Fruit fly (Drosophila melanogaster) whole organism, embryonic: Measurements from ENCODE around the gene Prx5.
A peak's percentile ranks its signal among the peaks of the same experiment; 100 is the strongest.

Source experiments
- ATbp ChIP-seq: fragments of 200-800 bp; sonication (Bioruptor generic); optimal IDR thresholded peaks from 2 replicates; lab custom pipeline; 2017; ENCODE audit warnings: missing biosample characterization, mild to moderate bottlenecking, missing genetic modification characterization, missing genetic modification reagents
- Antp ChIP-seq: fragments of 200-800 bp; sonication (Bioruptor generic); optimal IDR thresholded peaks from 3 replicates; lab custom pipeline; 2016; ENCODE audit warnings: missing biosample characterization, missing genetic modification characterization
- Atf-2 ChIP-seq: fragments of 200-800 bp; sonication (Bioruptor generic); optimal IDR thresholded peaks from 2 replicates; lab custom pipeline; 2016; ENCODE audit warnings: missing biosample characterization, missing genetic modification characterization
- Bteb2 ChIP-seq: fragments of 200-800 bp; sonication (Bioruptor generic); optimal IDR thresholded peaks from 2 replicates; lab custom pipeline; 2016; ENCODE audit warnings: missing biosample characterization, missing genetic modification characterization
- CG10209 ChIP-seq: fragments of 200-800 bp; sonication (Bioruptor generic); optimal IDR thresholded peaks from 3 replicates; lab custom pipeline; 2017; ENCODE audit warnings: missing biosample characterization, mild to moderate bottlenecking, missing genetic modification characterization, missing genetic modification reagents
- CG10654 ChIP-seq: fragments of 200-800 bp; sonication (Bioruptor generic); optimal IDR thresholded peaks from 2 replicates; lab custom pipeline; 2016; ENCODE audit warnings: missing biosample characterization, missing genetic modification characterization
- CG11398 ChIP-seq: fragments of 200-800 bp; sonication (Bioruptor generic); optimal IDR thresholded peaks from 2 replicates; lab custom pipeline; 2016; ENCODE audit warnings: missing biosample characterization, missing genetic modification characterization
- CG14710 ChIP-seq: fragments of 200-800 bp; sonication (Bioruptor generic); optimal IDR thresholded peaks from 3 replicates; lab custom pipeline; 2019; ENCODE audit warnings: missing biosample characterization, mild to moderate bottlenecking, missing genetic modification characterization, moderate library complexity
- CG15479 ChIP-seq: fragments of 200-800 bp; sonication (Bioruptor generic); optimal IDR thresholded peaks from 3 replicates; lab custom pipeline; 2019; ENCODE audit warnings: missing biosample characterization, mild to moderate bottlenecking, missing genetic modification characterization, moderate library complexity
- CG15696 ChIP-seq: fragments of 200-800 bp; sonication (Bioruptor generic); optimal IDR thresholded peaks from 2 replicates; lab custom pipeline; 2019; ENCODE audit warnings: missing biosample characterization, mild to moderate bottlenecking, missing genetic modification characterization, moderate library complexity
- CG16779 ChIP-seq: fragments of 200-800 bp; sonication (Bioruptor generic); IDR thresholded peaks from 2 replicates; pipeline ENCODE4 v1.3.6; 2022; ENCODE audit warnings: missing biosample characterization, missing genetic modification characterization
- CG2116 ChIP-seq: fragments of 200-800 bp; sonication (Bioruptor generic); optimal IDR thresholded peaks from 3 replicates; lab custom pipeline; 2018; ENCODE audit warnings: missing biosample characterization, mild to moderate bottlenecking, missing genetic modification characterization
- CG2120 ChIP-seq: fragments of 200-800 bp; sonication (Bioruptor generic); optimal IDR thresholded peaks from 3 replicates; lab custom pipeline; 2016; ENCODE audit warnings: missing biosample characterization, missing genetic modification characterization
- CG32532 ChIP-seq: fragments of 200-800 bp; sonication (Bioruptor generic); IDR thresholded peaks from 2 replicates; pipeline ENCODE4 v1.3.6; 2022; ENCODE audit warnings: missing biosample characterization, missing genetic modification characterization
- CG4854 ChIP-seq: fragments of 200-800 bp; sonication (Bioruptor generic); optimal IDR thresholded peaks from 2 replicates; lab custom pipeline; 2016; ENCODE audit warnings: missing biosample characterization, missing genetic modification characterization, inconsistent platforms
- CG6654 ChIP-seq: fragments of 200-800 bp; sonication (Bioruptor generic); optimal IDR thresholded peaks from 2 replicates; lab custom pipeline; 2017; ENCODE audit warnings: missing biosample characterization, mild to moderate bottlenecking, missing genetic modification characterization
- CG6765 ChIP-seq: fragments of 200-800 bp; sonication (Bioruptor generic); optimal IDR thresholded peaks from 3 replicates; lab custom pipeline; 2017; ENCODE audit warnings: missing biosample characterization, mild to moderate bottlenecking, missing genetic modification characterization
- CG6791 ChIP-seq: fragments of 200-800 bp; sonication (Bioruptor generic); IDR thresholded peaks from 3 replicates; pipeline ENCODE4 v1.3.6; 2022; ENCODE audit warnings: missing biosample characterization, missing genetic modification characterization; ENCODE audit not compliant: partially characterized antibody
- CG8388 ChIP-seq: fragments of 200-800 bp; sonication (Bioruptor generic); optimal IDR thresholded peaks from 2 replicates; lab custom pipeline; 2019; ENCODE audit warnings: missing biosample characterization, mild to moderate bottlenecking, missing genetic modification characterization, moderate library complexity
- CkIIα-i1 ChIP-seq: fragments of 200-800 bp; sonication (Bioruptor generic); IDR thresholded peaks from 2 replicates; pipeline ENCODE4 v1.3.6; 2022; ENCODE audit warnings: missing biosample characterization, missing genetic modification characterization
- CoRest ChIP-seq: fragments of 200-800 bp; sonication (Bioruptor generic); optimal IDR thresholded peaks from 3 replicates; lab custom pipeline; 2018; ENCODE audit warnings: missing biosample characterization, mild to moderate bottlenecking, missing genetic modification characterization, moderate library complexity
- Deaf1 ChIP-seq: fragments of 200-800 bp; optimal IDR thresholded peaks from 3 replicates; lab custom pipeline; 2019; ENCODE audit warnings: missing biosample characterization, mild to moderate bottlenecking, missing genetic modification characterization, moderate library complexity
- Dref ChIP-seq: fragments of 200-800 bp; sonication (Bioruptor generic); IDR thresholded peaks from 2 replicates; pipeline ENCODE4 v1.3.6; 2022; ENCODE audit warnings: missing biosample characterization, missing genetic modification characterization
- ERR ChIP-seq: fragments of 200-800 bp; sonication (Bioruptor generic); optimal IDR thresholded peaks from 2 replicates; lab custom pipeline; 2016; ENCODE audit warnings: missing biosample characterization, missing genetic modification characterization
- Ets65A ChIP-seq: fragments of 200-800 bp; sonication (Bioruptor generic); peaks from one replicate; lab custom pipeline; 2016; ENCODE audit warnings: missing biosample characterization, missing genetic modification characterization
- Ets97D ChIP-seq: fragments of 200-800 bp; sonication (Bioruptor generic); optimal IDR thresholded peaks from 3 replicates; lab custom pipeline; 2016; ENCODE audit warnings: missing biosample characterization, missing genetic modification characterization
- H2.0 ChIP-seq: fragments of 200-800 bp; sonication (Bioruptor generic); IDR thresholded peaks from 2 replicates; pipeline ENCODE4 v1.3.6; 2022; ENCODE audit warnings: missing biosample characterization, missing genetic modification characterization
- HmgD ChIP-seq: fragments of 200-800 bp; sonication (Bioruptor generic); optimal IDR thresholded peaks from 3 replicates; lab custom pipeline; 2016; ENCODE audit warnings: missing biosample characterization, missing genetic modification characterization
- Hmr ChIP-seq: fragments of 200-800 bp; sonication (Bioruptor generic); optimal IDR thresholded peaks from 3 replicates; lab custom pipeline; 2017; ENCODE audit warnings: mild to moderate bottlenecking, missing biosample characterization, missing genetic modification reagents, missing genetic modification characterization
- Hmx ChIP-seq: fragments of 200-800 bp; sonication (Bioruptor generic); optimal IDR thresholded peaks from 2 replicates; lab custom pipeline; 2016; ENCODE audit warnings: missing biosample characterization, missing genetic modification characterization
- Kr ChIP-seq: fragments of 200-800 bp; sonication (Bioruptor generic); optimal IDR thresholded peaks from 2 replicates; lab custom pipeline; 2017; ENCODE audit warnings: missing biosample characterization, mild to moderate bottlenecking, missing genetic modification characterization
- Med ChIP-seq: fragments of 200-800 bp; sonication (Bioruptor generic); peaks from one replicate; lab custom pipeline; 2016; ENCODE audit warnings: missing biosample characterization, missing genetic modification characterization, mild to moderate bottlenecking, inconsistent platforms, moderate library complexity
- Meics ChIP-seq: fragments of 200-800 bp; sonication (Bioruptor generic); optimal IDR thresholded peaks from 2 replicates; lab custom pipeline; 2017; ENCODE audit warnings: missing biosample characterization, mild to moderate bottlenecking, missing genetic modification characterization
- Myb ChIP-seq: fragments of 200-800 bp; sonication (Bioruptor generic); optimal IDR thresholded peaks from 2 replicates; lab custom pipeline; 2016; ENCODE audit warnings: missing biosample characterization, missing genetic modification characterization
- Opbp ChIP-seq: fragments of 200-800 bp; sonication (Bioruptor generic); IDR thresholded peaks from 3 replicates; pipeline ENCODE4 v1.3.6; 2022; ENCODE audit warnings: missing biosample characterization, missing genetic modification characterization; ENCODE audit not compliant: partially characterized antibody
- PHDP ChIP-seq: fragments of 200-800 bp; sonication (Bioruptor generic); optimal IDR thresholded peaks from 3 replicates; lab custom pipeline; 2018; ENCODE audit warnings: missing biosample characterization, mild to moderate bottlenecking, missing genetic modification characterization, moderate library complexity
- Ssrp ChIP-seq: fragments of 200-800 bp; sonication (Bioruptor generic); optimal IDR thresholded peaks from 2 replicates; lab custom pipeline; 2018; ENCODE audit warnings: missing biosample characterization, mild to moderate bottlenecking, missing genetic modification characterization, moderate library complexity
- YL-1 ChIP-seq: fragments of 200-800 bp; sonication (Bioruptor generic); optimal IDR thresholded peaks from 3 replicates; lab custom pipeline; 2017; ENCODE audit warnings: missing biosample characterization, mild to moderate bottlenecking, missing genetic modification characterization
- btn ChIP-seq: fragments of 200-800 bp; sonication (Bioruptor generic); optimal IDR thresholded peaks from 2 replicates; lab custom pipeline; 2016; ENCODE audit warnings: missing biosample characterization, missing genetic modification characterization
- chn ChIP-seq: fragments of 200-800 bp; sonication (Bioruptor generic); optimal IDR thresholded peaks from 2 replicates; lab custom pipeline; 2016; ENCODE audit warnings: missing biosample characterization, missing genetic modification characterization
- cwo ChIP-seq: fragments of 200-800 bp; sonication (Bioruptor generic); optimal IDR thresholded peaks from 3 replicates; lab custom pipeline; 2017; ENCODE audit warnings: missing biosample characterization, missing genetic modification characterization, mild to moderate bottlenecking, moderate library complexity, missing genetic modification reagents
- disco-r ChIP-seq: fragments of 200-800 bp; sonication (Bioruptor generic); optimal IDR thresholded peaks from 2 replicates; lab custom pipeline; 2016; ENCODE audit warnings: missing biosample characterization, missing genetic modification characterization
- dysf ChIP-seq: fragments of 200-800 bp; sonication (Bioruptor generic); IDR thresholded peaks from 3 replicates; pipeline ENCODE4 v1.3.6; 2022; ENCODE audit warnings: missing biosample characterization, missing genetic modification characterization
- fd64A ChIP-seq: fragments of 200-800 bp; sonication (Bioruptor generic); optimal IDR thresholded peaks from 3 replicates; lab custom pipeline; 2018; ENCODE audit warnings: missing biosample characterization, mild to moderate bottlenecking, missing genetic modification characterization
- pho ChIP-seq: fragments of 200-800 bp; sonication (Bioruptor generic); optimal IDR thresholded peaks from 2 replicates; lab custom pipeline; 2016; ENCODE audit warnings: missing biosample characterization, missing genetic modification characterization
- pros ChIP-seq: fragments of 200-800 bp; sonication (Bioruptor generic); optimal IDR thresholded peaks from 3 replicates; lab custom pipeline; 2019; ENCODE audit warnings: missing biosample characterization, mild to moderate bottlenecking, missing genetic modification characterization, moderate library complexity
- tio ChIP-seq: fragments of 200-800 bp; sonication (Bioruptor generic); optimal IDR thresholded peaks from 2 replicates; lab custom pipeline; 2017; ENCODE audit warnings: missing biosample characterization, missing genetic modification characterization, inconsistent platforms
- toy ChIP-seq: fragments of 200-800 bp; sonication (Bioruptor generic); IDR thresholded peaks from 2 replicates; pipeline ENCODE4 v1.3.6; 2022; ENCODE audit warnings: missing biosample characterization, missing genetic modification characterization
- twi ChIP-seq: fragments of 200-800 bp; optimal IDR thresholded peaks from 2 replicates; lab custom pipeline; 2019; ENCODE audit warnings: missing biosample characterization, mild to moderate bottlenecking, missing genetic modification characterization, moderate library complexity
- unpg ChIP-seq: fragments of 200-800 bp; sonication (Bioruptor generic); optimal IDR thresholded peaks from 3 replicates; lab custom pipeline; 2018; ENCODE audit warnings: missing biosample characterization, mild to moderate bottlenecking, missing genetic modification characterization, moderate library complexity
- wor ChIP-seq: fragments of 200-800 bp; sonication (Bioruptor generic); IDR thresholded peaks from 2 replicates; pipeline ENCODE4 v1.3.6; 2022; ENCODE audit warnings: missing biosample characterization, missing genetic modification characterization

Prx5 gene

DNA sequence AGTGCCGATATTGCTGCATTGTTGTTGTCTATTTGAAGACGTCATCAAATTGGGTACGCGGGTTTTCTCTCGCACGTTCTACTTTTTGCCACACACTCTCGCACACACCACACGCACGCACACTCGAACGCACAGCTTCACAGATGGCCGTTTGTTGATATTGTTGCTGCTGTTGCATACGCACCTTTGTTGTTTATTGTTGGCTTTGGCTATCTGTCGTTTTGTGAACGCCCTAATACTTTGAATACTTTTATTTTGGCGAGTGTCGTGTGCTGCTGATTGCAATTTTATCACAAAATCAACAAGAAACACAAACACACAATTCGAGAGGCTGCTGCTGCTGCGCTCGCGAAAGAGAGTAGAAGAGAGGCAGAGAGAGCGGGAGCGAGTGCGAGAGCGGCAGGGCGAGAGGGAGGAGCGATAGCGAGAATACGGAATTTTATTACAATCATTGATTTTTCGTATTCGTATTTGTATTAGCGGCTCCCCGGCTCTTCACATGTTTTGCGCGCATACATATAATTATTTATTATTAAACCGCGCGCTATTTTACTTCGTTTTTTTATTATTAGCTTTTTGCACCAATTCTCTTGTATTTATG, 31.5 kb upstream of the Prx5 start (continued):
- TF ChIP-seq toy = no peak
- TF ChIP-seq pros = no peak
- no peak for TF ChIP-seq wor (GFP tag; lab: Robert Waterston, UW)
- TF ChIP-seq cwo (GFP tag; lab: Kevin White, UChicago) = peak; percentile 63
- TF ChIP-seq CG16779 (GFP tag; lab: Robert Waterston, UW) = no peak
- TF ChIP-seq CG15696 = peak; percentile 57
- TF ChIP-seq CG4854 (GFP tag; lab: Kevin White, UChicago) = peak; percentile 46
- TF ChIP-seq YL-1 (GFP tag; lab: Kevin White, UChicago) = peak; percentile 12
- TF ChIP-seq Opbp (GFP tag; lab: Robert Waterston, UW) = no peak
- peak; percentile 11 for TF ChIP-seq unpg (GFP tag; lab: Kevin White, UChicago)
- peak; percentile 27 for TF ChIP-seq twi (tag; lab: Kevin White, UChicago)
- no peak for TF ChIP-seq Deaf1 (tag; lab: Kevin White, UChicago)
- peak; percentile 47 for TF ChIP-seq CG2116 (GFP tag; lab: Kevin White, UChicago)
- TF ChIP-seq btn (GFP tag; lab: Kevin White, UChicago) = peak; percentile 49
- no peak for TF ChIP-seq Ssrp (tag; lab: Kevin White, UChicago)
- TF ChIP-seq CG10209 (GFP tag; lab: Kevin White, UChicago) = peak; percentile 34
- peak; percentile 39 for TF ChIP-seq CG14710 (tag; lab: Kevin White, UChicago)
- peak; percentile 30 for TF ChIP-seq PHDP (tag; lab: Kevin White, UChicago)
- no peak for TF ChIP-seq Dref (GFP tag; lab: Robert Waterston, UW)
- TF ChIP-seq ATbp (GFP tag; lab: Kevin White, UChicago) = peak; percentile 81
- TF ChIP-seq CkIIα-i1 = no peak
- TF ChIP-seq Atf-2 (GFP tag; lab: Kevin White, UChicago) = peak; percentile 22
- no peak for TF ChIP-seq CG32532 (GFP tag; lab: Robert Waterston, UW)
- peak; percentile 63 for TF ChIP-seq CG11398 (GFP tag; lab: Kevin White, UChicago)
- TF ChIP-seq Bteb2 (GFP tag; lab: Kevin White, UChicago) = peak; percentile 1
- no peak for TF ChIP-seq Hmx (GFP tag; lab: Kevin White, UChicago)
- TF ChIP-seq Ets97D = peak; percentile 25
- peak; percentile 29 for TF ChIP-seq CG2120 (GFP tag; lab: Kevin White, UChicago)
- TF ChIP-seq CG15479 = peak; percentile 98
- TF ChIP-seq CG10654 (GFP tag; lab: Kevin White, UChicago) = peak; percentile 9
- TF ChIP-seq fd64A (GFP tag; lab: Kevin White, UChicago) = peak; percentile 58
- peak; percentile 37 for TF ChIP-seq pho (GFP tag; lab: Kevin White, UChicago)
- no peak for TF ChIP-seq CG6791 (GFP tag; lab: Robert Waterston, UW)
- TF ChIP-seq H2.0 (GFP tag; lab: Robert Waterston, UW) = no peak
- peak; percentile 42 for TF ChIP-seq Hmr (GFP tag; lab: Kevin White, UChicago)
- TF ChIP-seq chn = no peak
- no peak for TF ChIP-seq Antp (GFP tag; lab: Kevin White, UChicago)
- TF ChIP-seq HmgD = no peak
- TF ChIP-seq Kr (GFP tag; lab: Kevin White, UChicago) = peak; percentile 17
- TF ChIP-seq tio (GFP tag; lab: Kevin White, UChicago) = no peak
- no peak for TF ChIP-seq dysf (GFP tag; lab: Robert Waterston, UW)
- peak; percentile 93 for TF ChIP-seq Med (GFP tag; lab: Kevin White, UChicago)
- TF ChIP-seq Myb (GFP tag; lab: Kevin White, UChicago) = no peak
- TF ChIP-seq disco-r = peak; percentile 31
- TF ChIP-seq CG6765 (GFP tag; lab: Kevin White, UChicago) = peak; percentile 21
- TF ChIP-seq CG6654 (GFP tag; lab: Kevin White, UChicago) = no peak
- TF ChIP-seq Meics = peak; percentile 33
- TF ChIP-seq Ets65A (GFP tag; lab: Kevin White, UChicago) = no peak
- peak; percentile 7 for TF ChIP-seq CoRest (tag; lab: Kevin White, UChicago)
- TF ChIP-seq ERR (GFP tag; lab: Kevin White, UChicago) = peak; percentile 41
- no peak for TF ChIP-seq CG8388 (GFP tag; lab: Kevin White, UChicago)
